Fruit fly (Drosophila melanogaster): Measurements from ENCODE around the gene bel.

Gene bel

DNA sequence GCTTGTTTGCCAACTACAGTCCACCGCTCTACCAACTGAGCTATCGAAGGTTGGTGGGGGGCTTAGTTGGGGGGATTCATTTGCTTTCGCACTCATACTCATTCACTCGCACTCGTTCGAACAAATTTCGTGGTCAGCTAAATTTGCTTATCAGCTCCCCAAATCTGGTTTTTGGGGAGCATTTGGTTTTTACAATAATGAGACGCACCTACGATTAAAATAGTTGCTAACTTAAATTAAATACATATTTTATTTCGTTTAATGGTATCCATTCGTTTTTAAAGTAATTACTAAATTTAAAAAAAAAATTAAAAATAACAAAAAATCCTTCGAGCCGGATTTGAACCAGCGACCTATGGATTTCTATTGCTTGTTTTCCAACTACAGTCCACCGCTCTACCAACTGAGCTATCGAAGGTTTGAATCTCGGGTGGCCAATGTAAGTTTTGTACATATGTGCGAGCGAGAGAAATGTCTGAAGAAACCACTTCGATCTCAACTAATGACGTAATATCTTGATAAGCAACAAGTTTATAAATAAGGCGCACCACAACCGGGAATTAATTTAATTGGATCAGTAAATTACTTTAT is 18.1 kb downstream of the bel start (continued):
- TF ChIP-seq CG4424 (GFP tag; optimal IDR thresholded peaks at IDR 0.05): no peak
- no peak for TF ChIP-seq bigmax (GFP tag; optimal IDR thresholded peaks at IDR 0.05)
- no peak for TF ChIP-seq CG3065 (GFP tag; optimal IDR thresholded peaks at IDR 0.05)
- no peak for TF ChIP-seq CG1233 (GFP tag; optimal IDR thresholded peaks at IDR 0.05)
- no peak for TF ChIP-seq tx (GFP tag; optimal IDR thresholded peaks at IDR 0.05)
- TF ChIP-seq slou (GFP tag; optimal IDR thresholded peaks at IDR 0.05): no peak
- no peak for TF ChIP-seq ac (GFP tag; optimal IDR thresholded peaks at IDR 0.05)
- TF ChIP-seq CG1647 (GFP tag; optimal IDR thresholded peaks at IDR 0.05): no peak
- no peak for TF ChIP-seq Drgx (GFP tag; IDR thresholded peaks at IDR 0.05)
- no peak for TF ChIP-seq TFAM (GFP tag; optimal IDR thresholded peaks at IDR 0.05)
- TF ChIP-seq HLH3B (GFP tag; IDR thresholded peaks at IDR 0.05): no peak
- peak; percentile 44; the same call in 1 of the 2 replicates for TF ChIP-seq nerfin-2 (GFP tag; IDR thresholded peaks at IDR 0.05; ENCODE audit: partially characterized antibody)
- no peak for TF ChIP-seq croc (GFP tag; conservative IDR thresholded peaks at IDR 0.05)
- TF ChIP-seq CG16813 (GFP tag; IDR thresholded peaks at IDR 0.05; ENCODE audit: partially characterized antibody): peak; percentile 68
- peak; percentile 22; the same call in 1 of the 2 replicates for TF ChIP-seq CG13287 (GFP tag; IDR thresholded peaks at IDR 0.05; ENCODE audit: partially characterized antibody)
- no peak for TF ChIP-seq pfk (GFP tag; optimal IDR thresholded peaks at IDR 0.05)
- no peak for TF ChIP-seq kah (GFP tag; optimal IDR thresholded peaks at IDR 0.05)
- TF ChIP-seq D19A (tag; optimal IDR thresholded peaks at IDR 0.05): no peak
- TF ChIP-seq ato (GFP tag; IDR thresholded peaks at IDR 0.05; ENCODE audit: partially characterized antibody): peak; percentile 51; the same call in 1 of the 2 replicates
- no peak for TF ChIP-seq CG6254 (GFP tag; optimal IDR thresholded peaks at IDR 0.05)
- no peak for TF ChIP-seq Ptx1 (GFP tag; IDR thresholded peaks at IDR 0.05)
- no peak for TF ChIP-seq Rx (GFP tag; IDR thresholded peaks at IDR 0.05)
- TF ChIP-seq otp (GFP tag; IDR thresholded peaks at IDR 0.05): no peak
- no peak for TF ChIP-seq mirr (GFP tag; optimal IDR thresholded peaks at IDR 0.05)
- TF ChIP-seq sug (tag; optimal IDR thresholded peaks at IDR 0.05): peak; percentile 97
- no peak for TF ChIP-seq ara (GFP tag; IDR thresholded peaks at IDR 0.05)
- TF ChIP-seq H15 (GFP tag; IDR thresholded peaks at IDR 0.05): no peak
- TF ChIP-seq en (GFP tag; optimal IDR thresholded peaks at IDR 0.05): no peak
- TF ChIP-seq CG6791 (GFP tag; IDR thresholded peaks at IDR 0.05; ENCODE audit: partially characterized antibody): peak; percentile 76
- no peak for TF ChIP-seq org-1 (GFP tag; optimal IDR thresholded peaks at IDR 0.05)
- TF ChIP-seq CG12391 (tag; optimal IDR thresholded peaks at IDR 0.05): no peak
- no peak for TF ChIP-seq ems (GFP tag; optimal IDR thresholded peaks at IDR 0.05)
- no peak for TF ChIP-seq CG34422 (GFP tag; IDR thresholded peaks at IDR 0.05)
- 0 out of 2 replicates have a peak, but pooled peaks have one; percentile 25 for TF ChIP-seq CG2129 (GFP tag; IDR thresholded peaks at IDR 0.05; ENCODE audit: partially characterized antibody)
- 0 out of 2 replicates have a peak, but pooled peaks have one; percentile 24 for TF ChIP-seq vvl (GFP tag; IDR thresholded peaks at IDR 0.05)
- no peak for TF ChIP-seq bcd (GFP tag; optimal IDR thresholded peaks at IDR 0.05)
- no peak for TF ChIP-seq Nf-YB (GFP tag; optimal IDR thresholded peaks at IDR 0.05)
- TF ChIP-seq CG11504 (tag; optimal IDR thresholded peaks at IDR 0.05): peak; percentile 13
- no peak for TF ChIP-seq C15 (GFP tag; IDR thresholded peaks at IDR 0.05)
- peak; percentile 52 for TF ChIP-seq Opbp (GFP tag; IDR thresholded peaks at IDR 0.05; ENCODE audit: partially characterized antibody)
- no peak for TF ChIP-seq danr (GFP tag; IDR thresholded peaks at IDR 0.05)
- TF ChIP-seq ro (GFP tag; IDR thresholded peaks at IDR 0.05): no peak
- TF ChIP-seq gro (GFP tag; optimal IDR thresholded peaks at IDR 0.05): no peak
- TF ChIP-seq chinmo (GFP tag; IDR thresholded peaks at IDR 0.05; ENCODE audit: partially characterized antibody): 0 out of 4 replicates have a peak, but pooled peaks have one; percentile 17
- no peak for TF ChIP-seq Dad (GFP tag; optimal IDR thresholded peaks at IDR 0.05)
- peak; percentile 49; the same call in 2 of the 3 replicates for TF ChIP-seq knrl (GFP tag; IDR thresholded peaks at IDR 0.05; ENCODE audit: partially characterized antibody)
- no peak for TF ChIP-seq Lim3 (GFP tag; IDR thresholded peaks at IDR 0.05)
- TF ChIP-seq exex (tag; optimal IDR thresholded peaks at IDR 0.05): peak; percentile 75
- TF ChIP-seq bbx (GFP tag; IDR thresholded peaks at IDR 0.05; ENCODE audit: partially characterized antibody): peak; percentile 70
- 0 out of 2 replicates have a peak, but pooled peaks have one; percentile 11 for TF ChIP-seq Xrp1 (GFP tag; IDR thresholded peaks at IDR 0.05)
